Fruit fly (Drosophila melanogaster) whole organism, embryonic: ENCODE measurements around the gene CG42494.

Experiments
- CG11247 ChIP-seq: fragments of 200-800 bp; sonication (Bioruptor generic); IDR thresholded peaks from 2 replicates; pipeline ENCODE4 v1.3.6; 2022; ENCODE audit warnings: missing biosample characterization, missing genetic modification characterization
- CG11398 ChIP-seq: fragments of 200-800 bp; sonication (Bioruptor generic); optimal IDR thresholded peaks from 2 replicates; lab custom pipeline; 2016; ENCODE audit warnings: missing biosample characterization, missing genetic modification characterization
- CG12155 ChIP-seq: fragments of 200-800 bp; sonication (Bioruptor generic); optimal IDR thresholded peaks from 3 replicates; lab custom pipeline; 2016; ENCODE audit warnings: missing biosample characterization, missing genetic modification characterization
- CG12299 ChIP-seq: fragments of 200-800 bp; sonication (Bioruptor generic); optimal IDR thresholded peaks from 2 replicates; lab custom pipeline; 2018; ENCODE audit warnings: missing biosample characterization, mild to moderate bottlenecking, missing genetic modification characterization
- CG17612 ChIP-seq: fragments of 200-800 bp; sonication (Bioruptor generic); IDR thresholded peaks from 2 replicates; pipeline ENCODE4 v1.3.6; 2022; ENCODE audit warnings: missing biosample characterization, missing genetic modification characterization
- CG18476 ChIP-seq: fragments of 200-800 bp; sonication (Bioruptor generic); optimal IDR thresholded peaks from 2 replicates; lab custom pipeline; 2016; ENCODE audit warnings: missing biosample characterization, mild to moderate bottlenecking, missing genetic modification characterization
- CG2199 ChIP-seq: fragments of 200-800 bp; sonication (Bioruptor generic); IDR thresholded peaks from 3 replicates; pipeline ENCODE4 v1.3.6; 2022; ENCODE audit warnings: missing biosample characterization, missing genetic modification characterization
- CG2712 ChIP-seq: fragments of 200-800 bp; optimal IDR thresholded peaks from 3 replicates; lab custom pipeline; 2019; ENCODE audit warnings: missing biosample characterization, mild to moderate bottlenecking, missing genetic modification characterization, moderate library complexity
- CG2875 ChIP-seq: fragments of 200-800 bp; sonication (Bioruptor generic); optimal IDR thresholded peaks from 2 replicates; lab custom pipeline; 2017; ENCODE audit warnings: missing biosample characterization, mild to moderate bottlenecking, missing genetic modification characterization, missing genetic modification reagents
- CG34422 ChIP-seq: fragments of 200-800 bp; sonication (Bioruptor generic); IDR thresholded peaks from 3 replicates; pipeline ENCODE4 v1.3.6; 2022; ENCODE audit warnings: missing biosample characterization, missing genetic modification characterization
- CG4328 ChIP-seq: fragments of 200-800 bp; sonication (Bioruptor generic); optimal IDR thresholded peaks from 3 replicates; lab custom pipeline; 2017; ENCODE audit warnings: missing biosample characterization, missing genetic modification reagents, missing genetic modification characterization
- CG6765 ChIP-seq: fragments of 200-800 bp; sonication (Bioruptor generic); optimal IDR thresholded peaks from 3 replicates; lab custom pipeline; 2017; ENCODE audit warnings: missing biosample characterization, mild to moderate bottlenecking, missing genetic modification characterization
- CG8944 ChIP-seq: fragments of 200-800 bp; sonication (Bioruptor generic); optimal IDR thresholded peaks from 3 replicates; lab custom pipeline; 2016; ENCODE audit warnings: missing biosample characterization, missing genetic modification characterization
- CG9876 ChIP-seq: fragments of 200-800 bp; sonication (Bioruptor generic); optimal IDR thresholded peaks from 2 replicates; lab custom pipeline; 2016; ENCODE audit warnings: missing biosample characterization, missing genetic modification characterization
- CkIIα-i1 ChIP-seq: fragments of 200-800 bp; sonication (Bioruptor generic); IDR thresholded peaks from 2 replicates; pipeline ENCODE4 v1.3.6; 2022; ENCODE audit warnings: missing biosample characterization, missing genetic modification characterization
- D19B ChIP-seq: fragments of 200-800 bp; sonication (Bioruptor generic); optimal IDR thresholded peaks from 2 replicates; lab custom pipeline; 2017; ENCODE audit warnings: missing biosample characterization, mild to moderate bottlenecking, missing genetic modification characterization
- Dbx ChIP-seq: fragments of 200-800 bp; sonication (Bioruptor generic); IDR thresholded peaks from 3 replicates; pipeline ENCODE4 v1.3.6; 2022; ENCODE audit warnings: missing biosample characterization, missing genetic modification characterization
- Dfd ChIP-seq, 2 experiments: fragments of >200 bp; optimal IDR thresholded peaks; 2 replicates each; lab custom pipeline; 2017; ENCODE audit warnings: missing biosample characterization in 2 of 2, missing genetic modification characterization in 2 of 2
- E2f2 ChIP-seq: fragments of 200-800 bp; sonication (Bioruptor generic); IDR thresholded peaks from 2 replicates; pipeline ENCODE4 v1.3.6; 2022; ENCODE audit warnings: missing biosample characterization, missing genetic modification characterization
- ERR ChIP-seq: fragments of 200-800 bp; sonication (Bioruptor generic); optimal IDR thresholded peaks from 2 replicates; lab custom pipeline; 2016; ENCODE audit warnings: missing biosample characterization, missing genetic modification characterization
- Hr78 ChIP-seq, 2 experiments: fragments of 200-800 bp in 1 of 2; fragments of >200 bp in 1 of 2; sonication (Bioruptor generic) in 1 of 2; optimal IDR thresholded peaks; 2 replicates each; lab custom pipeline; 2017 to 2019; ENCODE audit warnings: missing biosample characterization in 2 of 2, missing genetic modification characterization in 2 of 2, mild to moderate bottlenecking in 1 of 2, moderate library complexity in 1 of 2
- Lhr ChIP-seq: fragments of 200-800 bp; sonication (Bioruptor generic); optimal IDR thresholded peaks from 3 replicates; lab custom pipeline; 2017; ENCODE audit warnings: mild to moderate bottlenecking, missing biosample characterization, missing genetic modification reagents, missing genetic modification characterization
- Lim3 ChIP-seq: fragments of 200-800 bp; sonication (Bioruptor generic); IDR thresholded peaks from 2 replicates; pipeline ENCODE4 v1.3.6; 2022; ENCODE audit warnings: missing biosample characterization, missing genetic modification characterization
- Side ChIP-seq: fragments of 200-800 bp; sonication (Bioruptor generic); optimal IDR thresholded peaks from 2 replicates; lab custom pipeline; 2016; ENCODE audit warnings: missing biosample characterization, missing genetic modification characterization
- Sox100B ChIP-seq: fragments of 200-800 bp; sonication (Bioruptor generic); optimal IDR thresholded peaks from 3 replicates; lab custom pipeline; 2018; ENCODE audit warnings: missing biosample characterization, mild to moderate bottlenecking, missing genetic modification characterization
- Taf1 ChIP-seq: fragments of 200-800 bp; sonication (Bioruptor generic); IDR thresholded peaks from 2 replicates; pipeline ENCODE4 v1.3.6; 2022; ENCODE audit warnings: missing biosample characterization, missing genetic modification characterization
- Vsx1 ChIP-seq: fragments of 200-800 bp; sonication (Bioruptor generic); optimal IDR thresholded peaks from 2 replicates; lab custom pipeline; 2017; ENCODE audit warnings: missing biosample characterization, mild to moderate bottlenecking, missing genetic modification characterization, missing genetic modification reagents
- al ChIP-seq: fragments of 200-800 bp; sonication (Bioruptor generic); IDR thresholded peaks from 2 replicates; pipeline ENCODE4 v1.3.6; 2022; ENCODE audit warnings: missing biosample characterization, missing genetic modification characterization
- ase ChIP-seq: fragments of 200-800 bp; sonication (Bioruptor generic); IDR thresholded peaks from 3 replicates; pipeline ENCODE4 v1.3.6; 2022; ENCODE audit warnings: missing biosample characterization, missing genetic modification characterization
- bigmax ChIP-seq: fragments of 200-800 bp; sonication (Bioruptor generic); optimal IDR thresholded peaks from 2 replicates; lab custom pipeline; 2018; ENCODE audit warnings: missing biosample characterization, mild to moderate bottlenecking, missing genetic modification characterization
- dpn ChIP-seq, 2 experiments: fragments of 200-800 bp; sonication (Bioruptor generic); optimal IDR thresholded peaks; 3 replicates each; lab custom pipeline; 2016; ENCODE audit warnings: missing biosample characterization in 2 of 2, missing genetic modification characterization in 2 of 2
- eyg ChIP-seq: fragments of 200-800 bp; sonication (Bioruptor generic); optimal IDR thresholded peaks from 3 replicates; lab custom pipeline; 2016; ENCODE audit warnings: missing biosample characterization, missing genetic modification characterization
- gsb ChIP-seq: fragments of 200-800 bp; sonication (Bioruptor generic); IDR thresholded peaks from 2 replicates; pipeline ENCODE4 v1.3.6; 2022; ENCODE audit warnings: missing biosample characterization, missing genetic modification characterization
- ham ChIP-seq: fragments of 200-800 bp; sonication (Bioruptor generic); IDR thresholded peaks from 2 replicates; pipeline ENCODE4 v1.3.6; 2022; ENCODE audit warnings: missing biosample characterization, missing genetic modification characterization
- ind ChIP-seq: fragments of 200-800 bp; sonication (Bioruptor generic); optimal IDR thresholded peaks from 3 replicates; lab custom pipeline; 2016; ENCODE audit warnings: missing biosample characterization, missing genetic modification characterization
- lov ChIP-seq, 2 experiments: fragments of 200-800 bp in 1 of 2; fragments of >200 bp in 1 of 2; sonication (Bioruptor generic) in 1 of 2; IDR thresholded peaks in 1 of 2; optimal IDR thresholded peaks in 1 of 2; 2 replicates in 1 of 2; 3 replicates in 1 of 2; pipeline versions ENCODE4 v1.3.6 to Lab custom; 2017 to 2022; ENCODE audit warnings: missing biosample characterization in 1 of 2, missing genetic modification characterization in 1 of 2
- nerfin-2 ChIP-seq: fragments of 200-800 bp; sonication (Bioruptor generic); IDR thresholded peaks from 2 replicates; pipeline ENCODE4 v1.3.6; 2022; ENCODE audit warnings: missing biosample characterization, missing genetic modification characterization; ENCODE audit not compliant: partially characterized antibody
- pb ChIP-seq: fragments of 200-800 bp; sonication (Bioruptor generic); optimal IDR thresholded peaks from 3 replicates; lab custom pipeline; 2016; ENCODE audit warnings: missing biosample characterization, missing genetic modification characterization
- phol ChIP-seq: fragments of 200-800 bp; sonication (Bioruptor generic); optimal IDR thresholded peaks from 3 replicates; lab custom pipeline; 2018; ENCODE audit warnings: missing biosample characterization, mild to moderate bottlenecking, missing genetic modification characterization, moderate library complexity
- pnt ChIP-seq: fragments of 200-800 bp; sonication (Bioruptor generic); optimal IDR thresholded peaks from 3 replicates; lab custom pipeline; 2016; ENCODE audit warnings: missing biosample characterization, missing genetic modification characterization
- sc ChIP-seq, 3 experiments: fragments of >200 bp in 2 of 3; fragments of 200-800 bp in 1 of 3; sonication (Bioruptor generic) in 1 of 3; optimal IDR thresholded peaks; 2 replicates in 2 of 3; 3 replicates in 1 of 3; lab custom pipeline; 2017; ENCODE audit warnings: mild to moderate bottlenecking in 1 of 3, missing biosample characterization in 1 of 3, missing genetic modification characterization in 1 of 3, missing genetic modification reagents in 1 of 3
- schlank ChIP-seq: fragments of 200-800 bp; sonication (Bioruptor generic); optimal IDR thresholded peaks from 2 replicates; lab custom pipeline; 2018; ENCODE audit warnings: missing biosample characterization, mild to moderate bottlenecking, missing genetic modification characterization
- scrt ChIP-seq: fragments of 200-800 bp; sonication (Bioruptor generic); optimal IDR thresholded peaks from 2 replicates; lab custom pipeline; 2018; ENCODE audit warnings: missing biosample characterization, mild to moderate bottlenecking, missing genetic modification characterization, moderate library complexity
- slbo ChIP-seq: fragments of 200-800 bp; sonication (Bioruptor generic); IDR thresholded peaks from 2 replicates; pipeline ENCODE4 v1.3.6; 2022; ENCODE audit warnings: missing biosample characterization, missing genetic modification characterization
- sna ChIP-seq: fragments of 200-800 bp; sonication (Bioruptor generic); IDR thresholded peaks from 2 replicates; pipeline ENCODE4 v1.3.6; 2022; ENCODE audit warnings: missing biosample characterization, missing genetic modification characterization; ENCODE audit not compliant: partially characterized antibody
- sob ChIP-seq: fragments of 200-800 bp; sonication (Bioruptor generic); IDR thresholded peaks from 2 replicates; pipeline ENCODE4 v1.3.6; 2022; ENCODE audit warnings: missing biosample characterization, missing genetic modification characterization
- vvl ChIP-seq: fragments of 200-800 bp; sonication (Bioruptor generic); IDR thresholded peaks from 2 replicates; pipeline ENCODE4 v1.3.6; 2022; ENCODE audit warnings: missing biosample characterization, missing genetic modification characterization
- wdn ChIP-seq: fragments of 200-800 bp; sonication (Bioruptor generic); IDR thresholded peaks from 2 replicates; pipeline ENCODE4 v1.3.6; 2022; ENCODE audit warnings: missing biosample characterization, missing genetic modification characterization

Gene CG42494

DNA sequence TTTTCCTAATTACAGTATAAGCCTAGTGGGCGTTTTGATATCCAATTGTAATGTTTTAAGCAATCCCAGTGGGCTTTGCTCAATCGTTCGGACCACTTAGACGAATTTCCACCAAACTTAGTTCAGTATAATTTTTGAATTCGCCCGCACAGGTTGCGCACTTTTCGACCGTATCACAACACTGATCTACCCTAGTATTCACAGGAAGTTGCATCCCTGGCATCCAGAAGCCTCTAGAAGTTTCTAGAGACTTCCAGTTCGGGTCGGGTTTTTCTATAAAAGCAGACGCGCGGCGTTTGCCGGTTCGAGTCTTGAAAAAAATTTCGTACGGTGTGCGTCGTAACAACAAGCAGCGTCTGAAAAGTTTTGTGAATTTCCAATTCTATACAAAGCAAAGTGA is 8.7 kb downstream of the CG42494 start, which contains the start of gene Hsp83 (continued):
- peak; percentile 95 for TF ChIP-seq CG11247 (GFP tag; lab: Robert Waterston, UW)
- TF ChIP-seq, all 482 proteins: peak for 425

dm6 chr3L:3194059-3194458 is 9.9 kb downstream of the CG42494 start:
- TF ChIP-seq ham (GFP tag; lab: Robert Waterston, UW) (no peak), CG18476 (GFP tag; lab: Kevin White, UChicago) (peak; percentile 86), slbo (GFP tag; lab: Robert Waterston, UW) (peak; percentile 94), gsb (GFP tag; lab: Robert Waterston, UW) (peak; percentile 93), sc (optimal IDR thresholded peaks at IDR 0.05; lab: Kevin White, UChicago) (no peak), sc (GFP tag; optimal IDR thresholded peaks at IDR 0.05; lab: Kevin White, UChicago) (peak; percentile 91), dpn (GFP tag; optimal IDR thresholded peaks at IDR 0.05; lab: Kevin White, UChicago) (peak; percentile 40 to 92), CG12155 (peak; percentile 84), al (GFP tag; lab: Robert Waterston, UW) (peak; percentile 80), CG2875 (GFP tag; lab: Kevin White, UChicago) (peak; percentile 91), lov (optimal IDR thresholded peaks at IDR 0.05; lab: Kevin White, UChicago) (no peak), lov (GFP tag; IDR thresholded peaks at IDR 0.05; lab: Robert Waterston, UW) (peak; percentile 88), sna (GFP tag; lab: Robert Waterston, UW) (no peak), sob (GFP tag; lab: Robert Waterston, UW) (peak; percentile 95), Hr78 (GFP tag; optimal IDR thresholded peaks at IDR 0.05; lab: Kevin White, UChicago) (peak in 1 of 2 experiments; percentile 70), CG2712 (tag; lab: Kevin White, UChicago) (peak; percentile 95), CG17612 (GFP tag; lab: Robert Waterston, UW) (peak; percentile 70), ERR (GFP tag; lab: Kevin White, UChicago) (peak; percentile 50), CG2199 (GFP tag; lab: Robert Waterston, UW) (peak; percentile 94), CG11398 (peak; percentile 13), CG12299 (peak; percentile 93), schlank (tag; lab: Kevin White, UChicago) (peak; percentile 68), eyg (GFP tag; lab: Kevin White, UChicago) (no peak), D19B (peak; percentile 79), wdn (GFP tag; lab: Robert Waterston, UW) (peak; percentile 73), scrt (peak; percentile 87), pb (GFP tag; lab: Kevin White, UChicago) (no peak), Lim3 (GFP tag; lab: Robert Waterston, UW) (peak; percentile 55), E2f2 (GFP tag; lab: Robert Waterston, UW) (peak; percentile 72), phol (peak; percentile 92), nerfin-2 (no peak), Dfd (GFP tag; optimal IDR thresholded peaks at IDR 0.05; lab: Kevin White, UChicago) (no peak), Sox100B (GFP tag; lab: Kevin White, UChicago) (peak; percentile 93), CG8944 (GFP tag; lab: Kevin White, UChicago) (peak; percentile 31), Lhr (GFP tag; lab: Kevin White, UChicago) (peak; percentile 78), bigmax (GFP tag; lab: Kevin White, UChicago) (peak; percentile 53), vvl (peak; percentile 98), Dbx (GFP tag; lab: Robert Waterston, UW) (peak; percentile 92), CG4328 (GFP tag; lab: Kevin White, UChicago) (peak; percentile 47), ase (GFP tag; lab: Robert Waterston, UW) (peak; percentile 88), CG9876 (GFP tag; lab: Kevin White, UChicago) (no peak), CG34422 (GFP tag; lab: Robert Waterston, UW) (peak; percentile 97), ind (GFP tag; lab: Kevin White, UChicago) (peak; percentile 88), pnt (GFP tag; lab: Kevin White, UChicago) (peak; percentile 42), Side (GFP tag; lab: Kevin White, UChicago) (peak; percentile 41), CG6765 (GFP tag; lab: Kevin White, UChicago) (peak; percentile 86), Vsx1 (GFP tag; lab: Kevin White, UChicago) (peak; percentile 86), CkIIα-i1 (0 out of 2 replicates have a peak, but pooled peaks have one; percentile 15), Taf1 (GFP tag; lab: Robert Waterston, UW) (peak; percentile 77)
